Fruit fly (Drosophila melanogaster): Measurements from ENCODE around the gene CG13458.

- TF ChIP-seq CG8478 (optimal IDR thresholded peaks at IDR 0.05): no peak
- no peak for TF ChIP-seq psq (optimal IDR thresholded peaks at IDR 0.05)
- no peak for TF ChIP-seq pan (optimal IDR thresholded peaks at IDR 0.05)
- TF ChIP-seq usp (GFP tag; optimal IDR thresholded peaks at IDR 0.05): no peak
- no peak for TF ChIP-seq EcR (GFP tag; optimal IDR thresholded peaks at IDR 0.05)
Observed at dm6 chr3L:15079278-15079677, 34.1 kb upstream of the CG13458 start.
